Comparison of ENCODE assay signal across 1 fruit fly cellular context in the genomic region with DNA sequence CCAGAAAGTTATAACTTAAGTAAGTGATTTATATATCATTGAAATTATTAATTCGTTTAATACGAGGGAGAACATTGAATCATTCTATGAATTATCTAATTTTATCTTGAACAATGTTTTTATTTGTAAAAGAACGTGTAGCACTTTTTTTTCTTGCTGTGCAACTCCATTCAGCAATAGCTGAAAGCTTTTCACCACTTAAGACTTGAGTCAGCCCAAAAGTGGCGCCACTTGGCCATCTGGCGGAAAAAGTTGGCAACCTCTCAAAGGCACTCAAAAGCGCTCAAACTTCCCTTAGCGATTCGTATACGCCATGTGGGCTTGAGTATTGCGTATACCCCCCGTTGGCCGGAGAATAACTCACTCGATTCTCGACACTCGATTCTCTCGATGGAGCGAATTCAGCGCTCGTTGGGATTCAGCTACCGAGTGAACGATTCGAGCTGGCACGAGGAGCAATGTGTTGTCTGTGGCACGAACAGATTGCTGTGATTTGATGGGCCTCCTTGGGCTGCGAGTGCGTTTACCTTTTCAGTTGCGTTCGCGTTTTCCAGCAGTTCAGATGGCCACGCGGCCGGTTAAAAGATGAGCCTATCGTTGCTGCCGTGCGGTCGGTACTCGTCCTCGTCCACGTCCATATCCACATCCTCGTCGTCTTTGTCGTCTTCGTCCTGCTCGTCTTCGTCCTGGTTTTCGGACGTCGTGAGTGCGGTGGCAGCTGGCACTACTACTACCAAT.
A peak's percentile ranks its signal among the peaks of the same experiment; 100 is the strongest.
TF ChIP-seq lines count a peak whose summit lies in the region.

No protein-coding gene starts in this region.

TF ChIP-seq in whole organism, embryonic, 481 proteins besides CTCF, POLR2A, EP300 and RAD21 (continued from another document and continues in another):
- peak; percentile 48 for TF ChIP-seq grau (tag; optimal IDR thresholded peaks at IDR 0.05; lab: Kevin White, UChicago)
- peak; percentile 61 for TF ChIP-seq Jarid2 (GFP tag; optimal IDR thresholded peaks at IDR 0.05; lab: Kevin White, UChicago)
- TF ChIP-seq kah (GFP tag; optimal IDR thresholded peaks at IDR 0.05; lab: Kevin White, UChicago), result no peak
- peak; percentile 19; the same call in 1 of the 2 replicates for TF ChIP-seq sens-2 (GFP tag; IDR thresholded peaks at IDR 0.05; lab: Robert Waterston, UW)
- TF ChIP-seq nmo (GFP tag; optimal IDR thresholded peaks at IDR 0.05; lab: Kevin White, UChicago), result peak; percentile 2
- TF ChIP-seq MTF-1 (GFP tag; optimal IDR thresholded peaks at IDR 0.05; lab: Kevin White, UChicago; ENCODE audit: borderline replicate concordance), result peak; percentile 14
- TF ChIP-seq gro (GFP tag; optimal IDR thresholded peaks at IDR 0.05; lab: Kevin White, UChicago), result peak; percentile 23
- TF ChIP-seq Optix (GFP tag; IDR thresholded peaks at IDR 0.05; lab: Robert Waterston, UW), result no peak
- TF ChIP-seq usp (GFP tag; optimal IDR thresholded peaks at IDR 0.05; lab: Kevin White, UChicago), result no peak
- no peak for TF ChIP-seq run (tag; optimal IDR thresholded peaks at IDR 0.05; lab: Kevin White, UChicago)
- no peak for TF ChIP-seq gsb (GFP tag; IDR thresholded peaks at IDR 0.05; lab: Robert Waterston, UW)
- TF ChIP-seq CG16813 (GFP tag; IDR thresholded peaks at IDR 0.05; lab: Robert Waterston, UW; ENCODE audit: partially characterized antibody), result no peak
- no peak for TF ChIP-seq CG8765 (GFP tag; IDR thresholded peaks at IDR 0.05; lab: Robert Waterston, UW)
- TF ChIP-seq CG15269 (tag; optimal IDR thresholded peaks at IDR 0.05; lab: Kevin White, UChicago), result peak; percentile 48
- no peak for TF ChIP-seq CG8089 (GFP tag; optimal IDR thresholded peaks at IDR 0.05; lab: Kevin White, UChicago)
- peak; percentile 37 for TF ChIP-seq Meics (GFP tag; optimal IDR thresholded peaks at IDR 0.05; lab: Kevin White, UChicago)
- TF ChIP-seq chm (GFP tag; IDR thresholded peaks at IDR 0.05; lab: Robert Waterston, UW), result peak; percentile 65; the same call in 1 of the 2 replicates
- TF ChIP-seq CG33213 (GFP tag; optimal IDR thresholded peaks at IDR 0.05; lab: Kevin White, UChicago), result no peak
- TF ChIP-seq B-H1 (GFP tag; IDR thresholded peaks at IDR 0.05; lab: Robert Waterston, UW), result peak; percentile 44; the same call in 1 of the 3 replicates
- 0 out of 2 replicates have a peak, but pooled peaks have one; percentile 22 for TF ChIP-seq CG1024 (GFP tag; IDR thresholded peaks at IDR 0.05; lab: Robert Waterston, UW)
- peak; percentile 18 for TF ChIP-seq CG11504 (tag; optimal IDR thresholded peaks at IDR 0.05; lab: Kevin White, UChicago)
- no peak for TF ChIP-seq CG4360 (GFP tag; IDR thresholded peaks at IDR 0.05; lab: Robert Waterston, UW)
- no peak for TF ChIP-seq wek (GFP tag; optimal IDR thresholded peaks at IDR 0.05; lab: Kevin White, UChicago)
- no peak for TF ChIP-seq Mes4 (GFP tag; optimal IDR thresholded peaks at IDR 0.05; lab: Kevin White, UChicago)
- TF ChIP-seq tna (GFP tag; IDR thresholded peaks at IDR 0.05; lab: Robert Waterston, UW; ENCODE audit: partially characterized antibody), result no peak; the same call in 1 of the 2 replicates
- TF ChIP-seq CG5180 (GFP tag; optimal IDR thresholded peaks at IDR 0.05; lab: Kevin White, UChicago), result peak; percentile 1
- TF ChIP-seq tgo (GFP tag; IDR thresholded peaks at IDR 0.05; lab: Robert Waterston, UW), result peak; percentile 64; the same call in 2 of the 3 replicates
- no peak for TF ChIP-seq Myb (GFP tag; optimal IDR thresholded peaks at IDR 0.05; lab: Kevin White, UChicago)
- no peak for TF ChIP-seq Opbp (GFP tag; IDR thresholded peaks at IDR 0.05; lab: Robert Waterston, UW; ENCODE audit: partially characterized antibody)
- TF ChIP-seq unc-4 (GFP tag; IDR thresholded peaks at IDR 0.05; lab: Robert Waterston, UW; ENCODE audit: partially characterized antibody), result no peak
- TF ChIP-seq fd3F (GFP tag; optimal IDR thresholded peaks at IDR 0.05; lab: Kevin White, UChicago), result no peak
- TF ChIP-seq dmrt99B (tag; optimal IDR thresholded peaks at IDR 0.05; lab: Kevin White, UChicago), result peak; percentile 25
- TF ChIP-seq Oaz (GFP tag; IDR thresholded peaks at IDR 0.05; lab: Robert Waterston, UW), result peak; percentile 25; the same call in 1 of the 2 replicates
- TF ChIP-seq CG14710 (tag; optimal IDR thresholded peaks at IDR 0.05; lab: Kevin White, UChicago), result no peak
- no peak for TF ChIP-seq CG4328 (GFP tag; optimal IDR thresholded peaks at IDR 0.05; lab: Kevin White, UChicago)
- TF ChIP-seq pzg (GFP tag; optimal IDR thresholded peaks at IDR 0.05; lab: Kevin White, UChicago), result no peak
- TF ChIP-seq Rfx (GFP tag; IDR thresholded peaks at IDR 0.05; lab: Robert Waterston, UW), result peak; percentile 75
- TF ChIP-seq maf-S (GFP tag; optimal IDR thresholded peaks at IDR 0.05; lab: Kevin White, UChicago), result no peak
- no peak for TF ChIP-seq CG8290 (GFP tag; optimal IDR thresholded peaks at IDR 0.05; lab: Kevin White, UChicago)
- peak in 1 of 2 experiments; percentile 18 for TF ChIP-seq CG8290 (tag; optimal IDR thresholded peaks at IDR 0.05; lab: Kevin White, UChicago)
- peak; percentile 50 for TF ChIP-seq esg (GFP tag; conservative IDR thresholded peaks at IDR 0.05; lab: Robert Waterston, UW)
- no peak for TF ChIP-seq CG17802 (tag; optimal IDR thresholded peaks at IDR 0.05; lab: Kevin White, UChicago)
- no peak for TF ChIP-seq nerfin-1 (tag; optimal IDR thresholded peaks at IDR 0.05; lab: Kevin White, UChicago)
- peak; percentile 56; the same call in 1 of the 3 replicates for TF ChIP-seq CG11695 (GFP tag; IDR thresholded peaks at IDR 0.05; lab: Robert Waterston, UW)
- peak; percentile 35 for TF ChIP-seq CG12659 (GFP tag; optimal IDR thresholded peaks at IDR 0.05; lab: Kevin White, UChicago)
- no peak for TF ChIP-seq CG7963 (GFP tag; IDR thresholded peaks at IDR 0.05; lab: Robert Waterston, UW; ENCODE audit: partially characterized antibody)
- no peak for TF ChIP-seq Gsc (GFP tag; IDR thresholded peaks at IDR 0.05; lab: Robert Waterston, UW)
- peak; percentile 27; the same call in 1 of the 2 replicates for TF ChIP-seq Drgx (GFP tag; IDR thresholded peaks at IDR 0.05; lab: Robert Waterston, UW)
- TF ChIP-seq CG1792 (GFP tag; optimal IDR thresholded peaks at IDR 0.05; lab: Kevin White, UChicago), result no peak
- peak; percentile 13 for TF ChIP-seq CG17829 (tag; optimal IDR thresholded peaks at IDR 0.05; lab: Kevin White, UChicago)
- TF ChIP-seq tin (GFP tag; optimal IDR thresholded peaks at IDR 0.05; lab: Kevin White, UChicago), result no peak
- peak in 1 of 2 experiments; percentile 58 for TF ChIP-seq dpn (GFP tag; optimal IDR thresholded peaks at IDR 0.05; lab: Kevin White, UChicago)
- TF ChIP-seq CG6175 (GFP tag; IDR thresholded peaks at IDR 0.05; lab: Robert Waterston, UW), result peak; percentile 40; the same call in 1 of the 3 replicates
- no peak for TF ChIP-seq grn (GFP tag; optimal IDR thresholded peaks at IDR 0.05; lab: Kevin White, UChicago)
- TF ChIP-seq BEAF-32 (GFP tag; optimal IDR thresholded peaks at IDR 0.05; lab: Kevin White, UChicago), result no peak
- no peak for TF ChIP-seq CG10147 (GFP tag; optimal IDR thresholded peaks at IDR 0.05; lab: Kevin White, UChicago)
- no peak for TF ChIP-seq HLH3B (GFP tag; IDR thresholded peaks at IDR 0.05; lab: Robert Waterston, UW)
- TF ChIP-seq CG32772 (GFP tag; IDR thresholded peaks at IDR 0.05; lab: Robert Waterston, UW), result peak; percentile 38; the same call in 1 of the 2 replicates
- no peak for TF ChIP-seq vfl (GFP tag; optimal IDR thresholded peaks at IDR 0.05; lab: Kevin White, UChicago)
- peak; percentile 27 for TF ChIP-seq Hr3 (GFP tag; optimal IDR thresholded peaks at IDR 0.05; lab: Kevin White, UChicago)
- peak; percentile 41; the same call in 1 of the 2 replicates for TF ChIP-seq Taf1 (GFP tag; IDR thresholded peaks at IDR 0.05; lab: Robert Waterston, UW)
- TF ChIP-seq CG12219 (GFP tag; optimal IDR thresholded peaks at IDR 0.05; lab: Kevin White, UChicago), result peak; percentile 42
- 0 out of 3 replicates have a peak, but pooled peaks have one; percentile 32 for TF ChIP-seq CG17361 (GFP tag; IDR thresholded peaks at IDR 0.05; lab: Robert Waterston, UW)
- no peak for TF ChIP-seq eyg (GFP tag; optimal IDR thresholded peaks at IDR 0.05; lab: Kevin White, UChicago)
- TF ChIP-seq CG6813 (GFP tag; optimal IDR thresholded peaks at IDR 0.05; lab: Kevin White, UChicago), result no peak
- peak; percentile 70; the same call in 2 of the 3 replicates for TF ChIP-seq ase (GFP tag; IDR thresholded peaks at IDR 0.05; lab: Robert Waterston, UW)
- peak; percentile 37; the same call in 1 of the 2 replicates for TF ChIP-seq E2f2 (GFP tag; IDR thresholded peaks at IDR 0.05; lab: Robert Waterston, UW)
- no peak; the same call in 2 of the 3 replicates for TF ChIP-seq CG11093 (GFP tag; IDR thresholded peaks at IDR 0.05; lab: Robert Waterston, UW)
- no peak for TF ChIP-seq CG34376 (GFP tag; optimal IDR thresholded peaks at IDR 0.05; lab: Kevin White, UChicago)
- TF ChIP-seq hbn (GFP tag; IDR thresholded peaks at IDR 0.05; lab: Robert Waterston, UW; ENCODE audit: partially characterized antibody), result no peak
- TF ChIP-seq CG31441 (GFP tag; IDR thresholded peaks at IDR 0.05; lab: Robert Waterston, UW), result no peak
- TF ChIP-seq Blimp-1 (GFP tag; optimal IDR thresholded peaks at IDR 0.05; lab: Kevin White, UChicago), result no peak
- peak; percentile 90 for TF ChIP-seq Med (GFP tag; lab: Kevin White, UChicago)
- TF ChIP-seq amos (GFP tag; IDR thresholded peaks at IDR 0.05; lab: Robert Waterston, UW; ENCODE audit: partially characterized antibody), result peak; percentile 56; the same call in 1 of the 2 replicates
- peak; percentile 23 for TF ChIP-seq CG30403 (GFP tag; optimal IDR thresholded peaks at IDR 0.05; lab: Kevin White, UChicago)
- peak; percentile 37 for TF ChIP-seq CG17385 (GFP tag; optimal IDR thresholded peaks at IDR 0.05; lab: Kevin White, UChicago)
- no peak for TF ChIP-seq twi (tag; optimal IDR thresholded peaks at IDR 0.05; lab: Kevin White, UChicago)
- TF ChIP-seq lilli (GFP tag; optimal IDR thresholded peaks at IDR 0.05; lab: Kevin White, UChicago), result peak; percentile 26
- TF ChIP-seq CG15696 (tag; optimal IDR thresholded peaks at IDR 0.05; lab: Kevin White, UChicago), result no peak
- no peak for TF ChIP-seq Adf1 (GFP tag; IDR thresholded peaks at IDR 0.05; lab: Robert Waterston, UW)
- peak; percentile 46 for TF ChIP-seq Hand (GFP tag; optimal IDR thresholded peaks at IDR 0.05; lab: Kevin White, UChicago)
- no peak for TF ChIP-seq C15 (GFP tag; IDR thresholded peaks at IDR 0.05; lab: Robert Waterston, UW)
- no peak for TF ChIP-seq CG14965 (GFP tag; optimal IDR thresholded peaks at IDR 0.05; lab: Kevin White, UChicago; ENCODE audit: borderline replicate concordance)
- peak; percentile 51; the same call in 1 of the 2 replicates for TF ChIP-seq al (GFP tag; IDR thresholded peaks at IDR 0.05; lab: Robert Waterston, UW)
- TF ChIP-seq otp (GFP tag; IDR thresholded peaks at IDR 0.05; lab: Robert Waterston, UW), result 0 out of 3 replicates have a peak, but pooled peaks have one; percentile 23
- TF ChIP-seq Doc3 (GFP tag; IDR thresholded peaks at IDR 0.05; lab: Robert Waterston, UW; ENCODE audit: partially characterized antibody), result no peak
- TF ChIP-seq Oli (tag; optimal IDR thresholded peaks at IDR 0.05; lab: Kevin White, UChicago), result peak; percentile 33
- TF ChIP-seq CG2129 (GFP tag; IDR thresholded peaks at IDR 0.05; lab: Robert Waterston, UW; ENCODE audit: partially characterized antibody), result no peak
- TF ChIP-seq croc (GFP tag; conservative IDR thresholded peaks at IDR 0.05; lab: Robert Waterston, UW), result no peak
- TF ChIP-seq NK7.1 (GFP tag; optimal IDR thresholded peaks at IDR 0.05; lab: Kevin White, UChicago), result peak; percentile 39
- no peak for TF ChIP-seq Hmx (GFP tag; optimal IDR thresholded peaks at IDR 0.05; lab: Kevin White, UChicago)
- no peak for TF ChIP-seq CG10462 (GFP tag; optimal IDR thresholded peaks at IDR 0.05; lab: Kevin White, UChicago)
- TF ChIP-seq pho (GFP tag; optimal IDR thresholded peaks at IDR 0.05; lab: Kevin White, UChicago), result no peak
- no peak for TF ChIP-seq Dfd (GFP tag; optimal IDR thresholded peaks at IDR 0.05; lab: Kevin White, UChicago)
- no peak for TF ChIP-seq B-H2 (GFP tag; optimal IDR thresholded peaks at IDR 0.05; lab: Kevin White, UChicago)
- 0 out of 2 replicates have a peak, but pooled peaks have one; percentile 48 for TF ChIP-seq CG5953 (GFP tag; IDR thresholded peaks at IDR 0.05; lab: Robert Waterston, UW)
- no peak for TF ChIP-seq fd64A (GFP tag; optimal IDR thresholded peaks at IDR 0.05; lab: Kevin White, UChicago)
- peak; percentile 89 for TF ChIP-seq CG32532 (GFP tag; IDR thresholded peaks at IDR 0.05; lab: Robert Waterston, UW)
- TF ChIP-seq nerfin-2 (GFP tag; IDR thresholded peaks at IDR 0.05; lab: Robert Waterston, UW; ENCODE audit: partially characterized antibody), result no peak
- no peak for TF ChIP-seq CG9817 (tag; optimal IDR thresholded peaks at IDR 0.05; lab: Kevin White, UChicago)
- TF ChIP-seq Hey (tag; optimal IDR thresholded peaks at IDR 0.05; lab: Kevin White, UChicago), result no peak
- peak; percentile 53; the same call in 1 of the 3 replicates for TF ChIP-seq zfh1 (GFP tag; IDR thresholded peaks at IDR 0.05; lab: Robert Waterston, UW)
- TF ChIP-seq hkb (optimal IDR thresholded peaks at IDR 0.05; lab: Kevin White, UChicago), result no peak
- peak; percentile 55; the same call in 1 of the 2 replicates for TF ChIP-seq hkb (GFP tag; IDR thresholded peaks at IDR 0.05; lab: Robert Waterston, UW)
- peak; percentile 40 for TF ChIP-seq Ptx1 (GFP tag; IDR thresholded peaks at IDR 0.05; lab: Robert Waterston, UW)
- no peak for TF ChIP-seq zfh2 (GFP tag; optimal IDR thresholded peaks at IDR 0.05; lab: Kevin White, UChicago)
- no peak for TF ChIP-seq Nf-YC (tag; optimal IDR thresholded peaks at IDR 0.05; lab: Kevin White, UChicago)
- peak; percentile 38 for TF ChIP-seq CG12769 (tag; optimal IDR thresholded peaks at IDR 0.05; lab: Kevin White, UChicago)
- TF ChIP-seq pan (optimal IDR thresholded peaks at IDR 0.05; lab: Kevin White, UChicago), result no peak
- TF ChIP-seq pan (GFP tag; optimal IDR thresholded peaks at IDR 0.05 in 1 of 2, IDR thresholded peaks at IDR 0.05 in 1 of 2), result peak in 1 of 2 experiments; percentile 52
- no peak for TF ChIP-seq ind (GFP tag; optimal IDR thresholded peaks at IDR 0.05; lab: Kevin White, UChicago)
- TF ChIP-seq abd-A (tag; optimal IDR thresholded peaks at IDR 0.05; lab: Kevin White, UChicago), result peak; percentile 23
- no peak for TF ChIP-seq trem (tag; optimal IDR thresholded peaks at IDR 0.05; lab: Kevin White, UChicago)
- no peak for TF ChIP-seq pb (GFP tag; optimal IDR thresholded peaks at IDR 0.05; lab: Kevin White, UChicago)
- TF ChIP-seq Bgb (GFP tag; IDR thresholded peaks at IDR 0.05; lab: Robert Waterston, UW; ENCODE audit: partially characterized antibody), result peak; percentile 70; the same call in 1 of the 2 replicates
- peak; percentile 11 for TF ChIP-seq CG15514 (GFP tag; optimal IDR thresholded peaks at IDR 0.05; lab: Kevin White, UChicago)
- TF ChIP-seq exex (tag; optimal IDR thresholded peaks at IDR 0.05; lab: Kevin White, UChicago), result no peak
- TF ChIP-seq Hr51 (GFP tag; optimal IDR thresholded peaks at IDR 0.05; lab: Kevin White, UChicago), result peak in 1 of 2 experiments; percentile 60
